Worm (Caenorhabditis elegans): ENCODE data around the gene unc-26.

Gene unc-26

DNA sequence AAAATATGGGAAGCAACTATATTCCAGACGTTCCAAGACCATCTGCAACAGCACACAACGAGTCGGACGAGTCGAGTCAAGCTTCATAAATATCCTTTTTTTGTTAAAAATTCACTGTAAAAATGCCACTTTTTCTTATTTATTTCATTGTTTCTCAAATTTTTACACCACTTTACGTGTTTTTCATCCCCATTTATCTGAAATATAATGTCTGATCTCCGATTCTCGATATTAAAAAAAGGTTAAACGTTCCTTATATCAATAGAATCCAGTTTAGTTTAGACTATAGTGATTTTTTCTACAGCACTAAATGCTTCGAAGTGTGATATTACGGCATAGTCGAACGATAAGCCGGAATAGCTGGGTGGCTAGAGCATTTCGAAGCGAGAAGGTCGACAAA, 31.1 kb upstream of the unc-26 start, which contains the start of gene Y67H2A.7:
Y67H2A.7 (plus strand) TSS at position 301 of the 400 bp plus-strand sequence.
- TF ChIP-seq tab-1 (GFP tag; IDR thresholded peaks at IDR 0.05): no peak
- no peak for TF ChIP-seq med-1 (GFP tag; optimal IDR thresholded peaks at IDR 0.05; ENCODE audit: insufficient read depth)
- TF ChIP-seq ref-1 (GFP tag; conservative IDR thresholded peaks at IDR 0.05): no peak
- no peak for TF ChIP-seq ztf-29 (GFP tag; IDR thresholded peaks at IDR 0.05)
- TF ChIP-seq klf-2 (GFP tag; conservative IDR thresholded peaks at IDR 0.05): no peak
- no peak for TF ChIP-seq flt-1 (GFP tag; IDR thresholded peaks at IDR 0.05)
- TF ChIP-seq ztf-23 (GFP tag; IDR thresholded peaks at IDR 0.05): no peak
- no peak for TF ChIP-seq T22C8.4 (GFP tag; IDR thresholded peaks at IDR 0.05)
- no peak for TF ChIP-seq cog-1 (tag; optimal IDR thresholded peaks at IDR 0.05)

DNA sequence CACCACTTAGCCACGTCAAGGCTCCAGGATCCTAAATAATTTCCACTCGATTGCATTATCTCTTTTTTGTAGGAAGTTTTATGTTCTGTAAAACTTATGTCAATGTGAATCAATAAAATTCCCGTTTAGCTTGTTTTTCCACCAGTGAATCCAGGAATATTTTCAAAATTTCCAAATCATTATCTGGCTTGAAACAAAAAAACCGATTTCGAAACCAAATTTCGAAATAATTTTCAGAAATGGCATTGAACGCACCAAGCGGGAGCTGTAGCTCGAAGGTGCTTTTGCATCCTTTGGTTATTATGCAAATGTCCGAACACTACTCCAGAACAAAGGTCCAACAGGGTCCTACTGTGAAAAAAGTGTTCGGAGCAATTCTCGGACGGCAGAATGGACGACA, 28.3 kb upstream of the unc-26 start, which contains the start of gene csn-6:
csn-6 (plus strand) TSS at position 234 of the 400 bp plus-strand sequence.
- TF ChIP-seq T22C8.4 (GFP tag; IDR thresholded peaks at IDR 0.05): no peak
- no peak for TF ChIP-seq ztf-29 (GFP tag; IDR thresholded peaks at IDR 0.05)
- no peak for TF ChIP-seq ztf-23 (GFP tag; IDR thresholded peaks at IDR 0.05)
- no peak for TF ChIP-seq cog-1 (tag; optimal IDR thresholded peaks at IDR 0.05)
- TF ChIP-seq klf-2 (GFP tag; conservative IDR thresholded peaks at IDR 0.05): no peak
- no peak for TF ChIP-seq ref-1 (GFP tag; conservative IDR thresholded peaks at IDR 0.05)
- no peak for TF ChIP-seq flt-1 (GFP tag; IDR thresholded peaks at IDR 0.05)
- TF ChIP-seq med-1 (GFP tag; optimal IDR thresholded peaks at IDR 0.05; ENCODE audit: insufficient read depth): no peak

DNA sequence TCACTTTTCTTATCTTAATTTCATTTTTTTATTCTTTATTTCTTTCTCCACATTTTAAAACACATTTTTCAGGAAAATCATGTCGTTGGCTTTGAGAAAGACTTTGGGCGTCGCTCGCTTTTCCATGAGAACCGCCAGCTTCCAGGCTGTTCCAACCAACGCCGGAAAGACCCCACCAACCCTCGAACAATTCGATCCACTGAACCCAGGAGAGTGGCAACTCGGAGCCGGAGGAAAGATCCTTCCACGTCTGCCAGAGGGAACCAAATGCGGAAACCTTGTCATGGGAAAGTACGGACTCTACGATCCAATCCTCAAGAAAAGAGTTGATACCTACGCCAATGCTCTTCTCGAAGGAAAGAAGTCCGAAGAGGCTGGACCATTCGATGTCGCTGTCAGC, 27.8 kb upstream of the unc-26 start, which contains the start of gene kdp-1:
kdp-1 (plus strand) TSS at position 80 of the 400 bp plus-strand sequence.
- TF ChIP-seq flt-1 (GFP tag; IDR thresholded peaks at IDR 0.05) (no peak), T22C8.4 (GFP tag; IDR thresholded peaks at IDR 0.05) (no peak), ztf-29 (GFP tag; IDR thresholded peaks at IDR 0.05) (no peak)

DNA sequence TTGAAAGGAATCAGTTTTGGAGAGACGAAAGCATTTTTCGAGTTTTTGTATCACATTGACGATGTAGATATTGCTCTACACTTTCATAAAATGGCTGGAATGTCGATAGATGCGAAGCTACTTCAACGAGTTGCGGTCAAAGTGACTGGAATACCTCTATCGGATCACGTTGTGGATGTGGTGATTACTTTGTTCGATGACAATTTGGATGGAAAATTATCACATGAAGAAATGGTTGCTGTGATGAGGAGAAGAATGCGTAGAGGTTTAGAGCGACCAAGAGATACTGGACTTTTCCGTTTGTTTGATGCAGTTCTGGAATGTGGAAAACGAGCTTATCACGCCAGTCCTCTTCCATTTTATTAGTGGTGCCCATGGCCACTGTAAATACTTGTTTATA, 27.3 kb upstream of the unc-26 start:
- TF ChIP-seq med-1 (GFP tag; optimal IDR thresholded peaks at IDR 0.05; ENCODE audit: insufficient read depth) (no peak), ref-1 (GFP tag; conservative IDR thresholded peaks at IDR 0.05) (no peak), ztf-29 (GFP tag; IDR thresholded peaks at IDR 0.05) (no peak), cog-1 (tag; optimal IDR thresholded peaks at IDR 0.05) (no peak), flt-1 (GFP tag; IDR thresholded peaks at IDR 0.05) (no peak), ztf-23 (GFP tag; IDR thresholded peaks at IDR 0.05) (no peak), T22C8.4 (GFP tag; IDR thresholded peaks at IDR 0.05) (no peak), tab-1 (GFP tag; IDR thresholded peaks at IDR 0.05) (no peak), klf-2 (GFP tag; conservative IDR thresholded peaks at IDR 0.05) (no peak)

DNA sequence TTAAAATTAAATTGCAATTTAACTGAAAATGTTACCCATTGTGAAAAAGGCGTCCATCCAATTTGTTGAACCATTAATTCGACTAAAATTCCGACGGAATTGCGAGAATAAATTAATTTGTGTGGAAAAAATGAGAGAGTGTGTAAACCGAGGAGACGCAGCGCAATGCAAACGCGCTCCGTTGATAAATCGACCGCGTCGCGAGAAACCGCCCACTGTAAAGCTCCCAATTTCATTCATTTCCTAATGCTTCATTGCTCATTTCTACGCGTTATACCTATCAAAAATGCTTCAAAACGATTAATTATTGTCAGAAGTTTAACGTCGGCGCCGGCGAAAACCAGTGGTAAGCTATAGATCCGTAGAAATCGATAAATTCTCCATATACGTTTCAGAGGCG, 25.4 kb upstream of the unc-26 start, which contains the start of the genes Y67H2A.2 and micu-1:
Y67H2A.2 (minus strand) TSS at position 74 of the 400 bp plus-strand sequence.
micu-1 (plus strand) TSS at position 181 of the 400 bp plus-strand sequence.
- TF ChIP-seq flt-1 (GFP tag; IDR thresholded peaks at IDR 0.05): no peak
- peak; percentile 64; the same call in 1 of the 2 replicates for TF ChIP-seq ztf-23 (GFP tag; IDR thresholded peaks at IDR 0.05)
- TF ChIP-seq cog-1 (tag; optimal IDR thresholded peaks at IDR 0.05): no peak
- TF ChIP-seq med-1 (GFP tag; optimal IDR thresholded peaks at IDR 0.05; ENCODE audit: insufficient read depth): no peak
- no peak for TF ChIP-seq T22C8.4 (GFP tag; IDR thresholded peaks at IDR 0.05)
- no peak for TF ChIP-seq ztf-29 (GFP tag; IDR thresholded peaks at IDR 0.05)
- TF ChIP-seq tab-1 (GFP tag; IDR thresholded peaks at IDR 0.05): peak; percentile 71; the same call in 1 of the 2 replicates
- no peak for TF ChIP-seq klf-2 (GFP tag; conservative IDR thresholded peaks at IDR 0.05)
- no peak for TF ChIP-seq ref-1 (GFP tag; conservative IDR thresholded peaks at IDR 0.05)

DNA sequence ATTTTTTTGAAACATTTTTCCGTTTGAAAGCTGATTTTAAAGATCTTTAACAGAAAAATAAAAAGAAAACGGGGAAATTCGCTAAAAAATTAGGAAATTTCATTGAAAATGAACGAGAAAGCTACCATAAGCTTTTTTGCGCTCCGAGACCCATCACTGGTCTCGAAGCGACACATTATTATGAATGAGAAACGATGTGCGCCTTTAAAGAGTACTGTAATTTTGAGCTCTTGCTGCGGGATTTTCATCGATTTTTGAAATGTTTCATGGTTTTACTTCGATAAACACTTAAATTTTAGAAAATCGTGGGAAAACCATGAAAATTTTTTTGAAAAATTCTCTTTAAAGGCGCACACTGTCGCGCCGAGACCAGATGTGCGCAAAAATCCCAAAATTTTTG, 17.9 kb upstream of the unc-26 start:
- TF ChIP-seq klf-2 (GFP tag; conservative IDR thresholded peaks at IDR 0.05): no peak
- TF ChIP-seq ref-1 (GFP tag; conservative IDR thresholded peaks at IDR 0.05): no peak
- no peak for TF ChIP-seq tab-1 (GFP tag; IDR thresholded peaks at IDR 0.05)
- TF ChIP-seq med-1 (GFP tag; optimal IDR thresholded peaks at IDR 0.05; ENCODE audit: insufficient read depth): no peak
- no peak for TF ChIP-seq ztf-29 (GFP tag; IDR thresholded peaks at IDR 0.05)

DNA sequence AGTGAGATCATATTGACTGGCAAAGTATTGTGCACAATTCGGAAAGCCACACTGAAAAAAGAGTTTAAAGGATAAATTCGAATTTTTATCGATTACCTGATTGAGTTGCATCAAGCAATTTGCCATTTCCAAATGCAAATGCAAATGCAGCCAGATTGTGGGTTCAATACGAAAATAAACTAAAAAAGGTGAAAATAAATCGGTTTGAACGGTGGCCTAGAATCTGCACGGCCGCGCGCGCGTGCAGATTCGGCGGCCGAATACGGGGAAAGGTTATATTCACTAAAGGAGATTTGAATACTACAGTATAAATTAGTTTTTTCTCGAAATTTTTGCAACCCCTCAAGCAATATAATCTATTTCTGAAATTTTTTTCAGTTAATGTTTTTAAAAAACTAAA, 17.0 kb upstream of the unc-26 start, which contains the start of gene Y67H2A.10:
Y67H2A.10 (minus strand) TSS at position 184 of the 400 bp plus-strand sequence.
- no peak for TF ChIP-seq T22C8.4 (GFP tag; IDR thresholded peaks at IDR 0.05)
- TF ChIP-seq ref-1 (GFP tag; conservative IDR thresholded peaks at IDR 0.05): no peak
- no peak for TF ChIP-seq ztf-29 (GFP tag; IDR thresholded peaks at IDR 0.05)
- no peak for TF ChIP-seq med-1 (GFP tag; optimal IDR thresholded peaks at IDR 0.05; ENCODE audit: insufficient read depth)
- TF ChIP-seq klf-2 (GFP tag; conservative IDR thresholded peaks at IDR 0.05): no peak
- no peak for TF ChIP-seq flt-1 (GFP tag; IDR thresholded peaks at IDR 0.05)
- no peak for TF ChIP-seq tab-1 (GFP tag; IDR thresholded peaks at IDR 0.05)
- TF ChIP-seq cog-1 (tag; optimal IDR thresholded peaks at IDR 0.05): no peak
- TF ChIP-seq ztf-23 (GFP tag; IDR thresholded peaks at IDR 0.05): no peak

DNA sequence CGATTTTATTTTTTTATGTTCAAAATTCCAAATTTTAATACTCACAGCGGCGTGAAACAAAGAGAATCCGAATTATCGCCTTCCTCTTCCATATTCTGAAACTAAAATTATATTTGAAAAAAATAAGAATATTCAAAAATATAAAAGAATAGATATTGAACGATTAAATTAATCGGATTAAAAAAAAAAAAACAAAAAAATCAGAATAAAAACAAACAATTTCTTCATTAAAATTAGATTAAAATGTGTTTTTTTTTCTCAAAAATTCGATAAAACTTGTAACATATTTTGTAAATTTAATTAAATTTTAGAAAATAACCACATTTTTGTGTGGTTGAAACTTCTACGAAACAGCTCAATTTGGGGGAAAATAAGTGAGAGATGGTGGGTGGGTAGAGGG, 10.5 kb upstream of the unc-26 start, which contains the start of gene cpsf-3:
cpsf-3 (minus strand) TSS at position 101 of the 400 bp plus-strand sequence.
- TF ChIP-seq ztf-23 (GFP tag; IDR thresholded peaks at IDR 0.05) (no peak), ref-1 (GFP tag; conservative IDR thresholded peaks at IDR 0.05) (no peak), cog-1 (tag; optimal IDR thresholded peaks at IDR 0.05) (no peak), tab-1 (GFP tag; IDR thresholded peaks at IDR 0.05) (no peak), flt-1 (GFP tag; IDR thresholded peaks at IDR 0.05) (no peak), klf-2 (GFP tag; conservative IDR thresholded peaks at IDR 0.05) (no peak), T22C8.4 (GFP tag; IDR thresholded peaks at IDR 0.05) (no peak), ztf-29 (GFP tag; IDR thresholded peaks at IDR 0.05) (no peak), med-1 (GFP tag; optimal IDR thresholded peaks at IDR 0.05; ENCODE audit: insufficient read depth) (no peak)

DNA sequence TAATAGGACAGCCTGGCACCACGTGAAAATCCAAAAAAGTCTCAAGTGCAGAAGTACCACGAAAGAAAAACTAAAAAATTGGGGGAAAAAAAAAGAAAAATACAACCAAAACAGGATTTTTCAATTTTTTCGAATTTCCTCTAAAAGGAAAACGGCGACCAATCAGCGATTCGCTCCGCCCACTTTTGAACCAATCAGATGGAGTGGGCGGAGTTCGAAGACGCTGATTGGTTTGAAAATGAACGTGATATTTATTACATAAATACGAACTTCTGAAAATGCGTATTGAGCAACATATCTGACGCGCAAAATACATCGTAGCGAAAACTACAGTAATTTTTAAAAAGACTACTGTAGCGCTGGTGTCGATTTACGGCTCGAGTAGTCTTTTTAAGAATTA, 3.9 kb downstream of the unc-26 start:
- no peak for TF ChIP-seq ztf-23 (GFP tag; IDR thresholded peaks at IDR 0.05)

DNA sequence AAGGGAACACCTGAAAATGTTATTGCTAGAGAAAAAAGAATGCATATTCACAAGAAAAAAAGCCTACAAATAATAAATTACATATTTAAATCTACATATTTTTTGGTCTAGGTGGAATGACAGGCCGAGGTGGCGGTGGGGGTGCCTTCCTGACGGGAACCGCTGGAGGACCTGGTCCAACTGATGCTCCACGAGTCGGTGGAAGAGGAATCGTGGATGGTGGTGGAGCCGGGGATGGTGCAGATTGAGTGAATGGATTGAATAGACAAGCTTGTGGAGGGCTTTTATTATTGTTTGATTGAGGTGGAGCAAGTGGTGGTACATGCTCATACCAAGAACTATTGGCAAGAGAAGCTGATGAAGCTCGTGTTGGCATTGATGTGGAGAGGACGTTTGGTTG, 10.5 kb downstream of the unc-26 start:
- TF ChIP-seq T22C8.4 (GFP tag; IDR thresholded peaks at IDR 0.05) (no peak), ztf-23 (GFP tag; IDR thresholded peaks at IDR 0.05) (no peak), ref-1 (GFP tag; conservative IDR thresholded peaks at IDR 0.05) (no peak), med-1 (GFP tag; optimal IDR thresholded peaks at IDR 0.05; ENCODE audit: insufficient read depth) (no peak), ztf-29 (GFP tag; IDR thresholded peaks at IDR 0.05) (no peak), tab-1 (GFP tag; IDR thresholded peaks at IDR 0.05) (no peak), flt-1 (GFP tag; IDR thresholded peaks at IDR 0.05) (no peak), klf-2 (GFP tag; conservative IDR thresholded peaks at IDR 0.05) (no peak), cog-1 (tag; optimal IDR thresholded peaks at IDR 0.05) (no peak)

Data from whole organism, midembryonic.